Worm (Caenorhabditis elegans): ENCODE results near the gene lin-8.

- TF ChIP-seq unc-62 (GFP tag; optimal IDR thresholded peaks at IDR 0.05) (no peak), Y79H2A.3 (GFP tag; conservative IDR thresholded peaks at IDR 0.05) (no peak), tbx-9 (tag; optimal IDR thresholded peaks at IDR 0.05; ENCODE audit: borderline replicate concordance) (no peak), hrde-1 (tag; optimal IDR thresholded peaks at IDR 0.05; ENCODE audit: borderline replicate concordance) (no peak), Y67H2A.10 (GFP tag; conservative IDR thresholded peaks at IDR 0.05) (no peak), snpc-3.4 (tag; optimal IDR thresholded peaks at IDR 0.05) (no peak), B0035.1 (tag; optimal IDR thresholded peaks at IDR 0.05) (no peak)
Measured at ce11 chrII:3028264-3028663, 28.4 kb upstream of the lin-8 start.
